Fruit fly (Drosophila melanogaster) whole organism, wandering third instar larva: ENCODE data around the gene CG32847.

Source experiments
- Abd-B ChIP-seq: fragments of >200 bp; optimal IDR thresholded peaks from 2 replicates; lab custom pipeline; 2017; ENCODE audit warnings: missing biosample characterization, missing genetic modification characterization
- CG9705 ChIP-seq: fragments of 200-800 bp; sonication (Bioruptor generic); optimal IDR thresholded peaks from 2 replicates; lab custom pipeline; 2018; ENCODE audit warnings: missing biosample characterization, mild to moderate bottlenecking, missing genetic modification characterization
- Dfd ChIP-seq: fragments of >200 bp; optimal IDR thresholded peaks from 2 replicates; lab custom pipeline; 2017; ENCODE audit warnings: missing biosample characterization, missing genetic modification characterization
- GATAd ChIP-seq: sonication (Bioruptor generic); optimal IDR thresholded peaks from 2 replicates; lab custom pipeline; 2016; ENCODE audit warnings: missing biosample characterization, missing genetic modification characterization
- HLH106 ChIP-seq: fragments of 200-800 bp; optimal IDR thresholded peaks from 3 replicates; lab custom pipeline; 2019; ENCODE audit warnings: missing biosample characterization, mild to moderate bottlenecking, missing genetic modification characterization, moderate library complexity
- Hr78 ChIP-seq: fragments of >200 bp; optimal IDR thresholded peaks from 2 replicates; lab custom pipeline; 2017; ENCODE audit warnings: missing biosample characterization, missing genetic modification characterization
- Hr83 ChIP-seq: fragments of 200-300 bp; sonication (Bioruptor generic); optimal IDR thresholded peaks from 2 replicates; lab custom pipeline; 2016; ENCODE audit warnings: missing biosample characterization, mild to moderate bottlenecking, missing genetic modification characterization, moderate library complexity; ENCODE audit not compliant: poor library complexity, severe bottlenecking
- Jra ChIP-seq: sonication (Bioruptor generic); optimal IDR thresholded peaks from 2 replicates; lab custom pipeline; 2016; ENCODE audit warnings: missing biosample characterization, missing genetic modification characterization
- Mio ChIP-seq: sonication (Bioruptor generic); optimal IDR thresholded peaks from 2 replicates; lab custom pipeline; 2016; ENCODE audit warnings: missing biosample characterization, missing genetic modification characterization
- Myc ChIP-seq: fragments of >200 bp; optimal IDR thresholded peaks from 2 replicates; lab custom pipeline; 2017
- N ChIP-seq: fragments of >200 bp; optimal IDR thresholded peaks from 2 replicates; lab custom pipeline; 2018; ENCODE audit warnings: missing biosample characterization, missing external identifiers, missing genetic modification characterization
- OdsH ChIP-seq: fragments of 200-800 bp; sonication (Bioruptor generic); optimal IDR thresholded peaks from 2 replicates; lab custom pipeline; 2016; ENCODE audit warnings: missing biosample characterization, mild to moderate bottlenecking, missing genetic modification characterization
- Rel ChIP-seq, 2 experiments: fragments of 200-800 bp; sonication (Bioruptor generic) in 1 of 2; optimal IDR thresholded peaks; 2 replicates in 1 of 2; 3 replicates in 1 of 2; lab custom pipeline; 2016 to 2019; ENCODE audit warnings: mild to moderate bottlenecking in 2 of 2, missing biosample characterization in 2 of 2, missing genetic modification characterization in 2 of 2, moderate library complexity in 1 of 2
- Sp1 ChIP-seq: fragments of 200-800 bp; sonication (Bioruptor generic); optimal IDR thresholded peaks from 3 replicates; lab custom pipeline; 2019; ENCODE audit warnings: missing biosample characterization, mild to moderate bottlenecking, missing genetic modification characterization, moderate library complexity
- br ChIP-seq: fragments of 200-800 bp; sonication (Bioruptor generic); optimal IDR thresholded peaks from 2 replicates; lab custom pipeline; 2016; ENCODE audit warnings: missing biosample characterization, missing genetic modification characterization
- brk ChIP-seq: fragments of 200-800 bp; sonication (Bioruptor generic); optimal IDR thresholded peaks from 2 replicates; lab custom pipeline; 2016; ENCODE audit warnings: missing biosample characterization, mild to moderate bottlenecking, missing genetic modification characterization
- dl ChIP-seq, 2 experiments: fragments of 175-275, 200-275 bp in 1 of 2; fragments of 200-275 bp in 1 of 2; sonication (Bioruptor generic); optimal IDR thresholded peaks; lab custom pipeline; 2018; ENCODE audit warnings: mild to moderate bottlenecking in 2 of 2, missing biosample characterization in 2 of 2, missing genetic modification characterization in 2 of 2, moderate library complexity in 2 of 2; ENCODE audit not compliant: partially characterized antibody in 2 of 2, insufficient read depth in 1 of 2
- dmrt93B ChIP-seq: fragments of 200-800 bp; sonication (Bioruptor generic); optimal IDR thresholded peaks from 2 replicates; lab custom pipeline; 2018; ENCODE audit warnings: missing biosample characterization, mild to moderate bottlenecking, missing genetic modification characterization
- dsf ChIP-seq: sonication (Bioruptor generic); optimal IDR thresholded peaks from 2 replicates; lab custom pipeline; 2016; ENCODE audit warnings: missing biosample characterization, missing genetic modification characterization, borderline replicate concordance
- ey ChIP-seq: fragments of 200-800 bp; sonication (Bioruptor generic); optimal IDR thresholded peaks from 2 replicates; lab custom pipeline; 2016; ENCODE audit warnings: missing biosample characterization, missing genetic modification characterization
- foxo ChIP-seq, 2 experiments: fragments of 200-800 bp; sonication (Bioruptor generic); optimal IDR thresholded peaks; 2 replicates in 1 of 2; 3 replicates in 1 of 2; lab custom pipeline; 2016 to 2017; ENCODE audit warnings: missing biosample characterization in 2 of 2, missing genetic modification characterization in 2 of 2
- fru ChIP-seq: fragments of 200-800 bp; sonication (Bioruptor generic); optimal IDR thresholded peaks from 3 replicates; lab custom pipeline; 2016; ENCODE audit warnings: missing biosample characterization, mild to moderate bottlenecking, missing genetic modification characterization
- h ChIP-seq: fragments of 200-800 bp; sonication (Bioruptor generic); optimal IDR thresholded peaks from 3 replicates; lab custom pipeline; 2016; ENCODE audit warnings: missing biosample characterization, mild to moderate bottlenecking, missing genetic modification characterization
- jim ChIP-seq: fragments of 175-275, 200-325 bp; sonication (Bioruptor generic); optimal IDR thresholded peaks from 2 replicates; lab custom pipeline; 2016; ENCODE audit warnings: missing biosample characterization, mild to moderate bottlenecking, missing genetic modification characterization
- lola ChIP-seq: fragments of >200 bp; optimal IDR thresholded peaks from 2 replicates; lab custom pipeline; 2017; ENCODE audit warnings: missing biosample characterization, missing genetic modification characterization
- pan ChIP-seq: fragments of >200 bp; optimal IDR thresholded peaks from 2 replicates; lab custom pipeline; 2017
- psq ChIP-seq: fragments of 200-800 bp; sonication (Bioruptor generic); optimal IDR thresholded peaks from 3 replicates; lab custom pipeline; 2017; ENCODE audit warnings: missing biosample characterization, mild to moderate bottlenecking, missing genetic modification characterization, moderate library complexity
- rgr ChIP-seq: fragments of 200-800 bp; sonication (Bioruptor generic); optimal IDR thresholded peaks from 3 replicates; lab custom pipeline; 2016; ENCODE audit warnings: missing biosample characterization, mild to moderate bottlenecking, missing genetic modification characterization
- sv ChIP-seq: fragments of 200-800 bp; sonication (Bioruptor generic); optimal IDR thresholded peaks from 3 replicates; lab custom pipeline; 2016; ENCODE audit warnings: missing biosample characterization, missing genetic modification characterization
- tai ChIP-seq: sonication (Bioruptor generic); optimal IDR thresholded peaks from 2 replicates; lab custom pipeline; 2016; ENCODE audit warnings: missing biosample characterization, missing genetic modification characterization
- usp ChIP-seq: fragments of >200 bp; optimal IDR thresholded peaks from 2 replicates; lab custom pipeline; 2017; ENCODE audit warnings: missing biosample characterization, missing genetic modification characterization
- woc ChIP-seq: sonication (Bioruptor generic); optimal IDR thresholded peaks from 2 replicates; lab custom pipeline; 2016; ENCODE audit warnings: missing biosample characterization, mild to moderate bottlenecking, missing genetic modification characterization

CG32847 gene

dm6 chr3L:15158330-15159114 is 37.1 kb downstream of the CG32847 start, which contains the start of the genes Msh6 and Prp31:
Gene Msh6, minus strand, starts transcription at chr3L:15158562.
Gene Prp31, plus strand, starts transcription at chr3L:15159100.
- peak; percentile 61 for TF ChIP-seq Sp1 (GFP tag; lab: Kevin White, UChicago)
- TF ChIP-seq Abd-B (GFP tag; lab: Kevin White, UChicago): no peak
- TF ChIP-seq ey (GFP tag; lab: Kevin White, UChicago): peak; percentile 46
- TF ChIP-seq sv (GFP tag; lab: Kevin White, UChicago): peak; percentile 35
- TF ChIP-seq HLH106: peak; percentile 63
- TF ChIP-seq Mio (GFP tag; lab: Kevin White, UChicago): no peak
- peak; percentile 60 for TF ChIP-seq CG9705 (GFP tag; lab: Kevin White, UChicago)
- TF ChIP-seq brk (GFP tag; lab: Kevin White, UChicago): no peak
- TF ChIP-seq psq (GFP tag; lab: Kevin White, UChicago): peak; percentile 40

- TF ChIP-seq N (GFP tag; lab: Kevin White, UChicago) (peak; percentile 51), Hr83 (GFP tag; lab: Kevin White, UChicago) (peak; percentile 34), CG9705 (GFP tag; lab: Kevin White, UChicago) (peak; percentile 10), dl (GFP tag; optimal IDR thresholded peaks at IDR 0.05; lab: Kevin White, UChicago; ENCODE audit: insufficient read depth in 1 of 2, partially characterized antibody in 2 of 2) (no peak), Abd-B (GFP tag; lab: Kevin White, UChicago) (no peak), usp (GFP tag; lab: Kevin White, UChicago) (no peak), Rel (GFP tag; optimal IDR thresholded peaks at IDR 0.05; lab: Kevin White, UChicago) (no peak), Rel (tag; optimal IDR thresholded peaks at IDR 0.05; lab: Kevin White, UChicago) (peak; percentile 9), Myc (peak; percentile 47)
Observed at dm6 chr3L:15161549-15161948, 40.2 kb downstream of the CG32847 start, which contains the start of gene CG6878. Gene CG6878, plus strand, starts transcription at chr3L:15161817.

- TF ChIP-seq h (GFP tag; lab: Kevin White, UChicago): no peak
- TF ChIP-seq CG9705 (GFP tag; lab: Kevin White, UChicago): no peak
- TF ChIP-seq OdsH (GFP tag; lab: Kevin White, UChicago): no peak
- TF ChIP-seq Hr78 (GFP tag; lab: Kevin White, UChicago): no peak
- TF ChIP-seq fru: no peak
Observed at dm6 chr3L:15162005-15162404, 40.6 kb downstream of the CG32847 start.

- TF ChIP-seq Mio (GFP tag; lab: Kevin White, UChicago) (no peak), woc (GFP tag; lab: Kevin White, UChicago) (no peak), Jra (no peak), sv (GFP tag; lab: Kevin White, UChicago) (no peak), dsf (no peak), pan (lab: Kevin White, UChicago) (no peak), OdsH (GFP tag; lab: Kevin White, UChicago) (no peak), dmrt93B (GFP tag; lab: Kevin White, UChicago) (no peak), rgr (GFP tag; lab: Kevin White, UChicago) (no peak), brk (GFP tag; lab: Kevin White, UChicago) (no peak), usp (GFP tag; lab: Kevin White, UChicago) (no peak), Sp1 (GFP tag; lab: Kevin White, UChicago) (no peak)
Observed at dm6 chr3L:15162988-15163387, 41.6 kb downstream of the CG32847 start.

DNA sequence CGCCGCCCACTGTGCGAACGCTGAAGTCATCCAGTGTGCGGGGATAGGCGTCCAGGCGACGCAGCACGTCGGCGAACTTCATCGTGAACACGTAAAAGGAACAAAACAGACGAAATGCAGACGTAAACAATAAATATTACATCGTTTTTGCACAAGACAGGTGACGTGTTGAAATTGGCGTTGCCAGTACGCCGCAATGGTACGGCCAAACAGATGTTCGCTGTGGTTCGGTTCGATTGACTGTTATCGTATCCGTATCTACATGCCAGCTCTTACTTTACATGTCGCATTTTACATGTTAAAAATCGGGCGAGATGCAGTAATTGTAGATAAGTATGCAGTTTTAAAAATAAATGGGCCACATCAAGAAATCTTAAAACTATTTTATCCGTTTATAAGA is 42.0 kb downstream of the CG32847 start, which contains the start of gene CG7011:
TSS of gene CG7011 (minus strand) at position 215 of the 400 bp plus-strand sequence.
- TF ChIP-seq usp (GFP tag; lab: Kevin White, UChicago): no peak
- TF ChIP-seq OdsH (GFP tag; lab: Kevin White, UChicago): no peak
- no peak for TF ChIP-seq tai (GFP tag; lab: Kevin White, UChicago)
- no peak for TF ChIP-seq Jra
- no peak for TF ChIP-seq N (GFP tag; lab: Kevin White, UChicago)
- TF ChIP-seq sv (GFP tag; lab: Kevin White, UChicago): no peak
- TF ChIP-seq dsf: no peak
- no peak for TF ChIP-seq Hr78 (GFP tag; lab: Kevin White, UChicago)
- no peak for TF ChIP-seq br
- TF ChIP-seq Hr83 (GFP tag; lab: Kevin White, UChicago): no peak
- TF ChIP-seq lola (GFP tag; lab: Kevin White, UChicago): no peak
- TF ChIP-seq ey (GFP tag; lab: Kevin White, UChicago): no peak
- TF ChIP-seq foxo (GFP tag; optimal IDR thresholded peaks at IDR 0.05; lab: Kevin White, UChicago): no peak
- TF ChIP-seq h (GFP tag; lab: Kevin White, UChicago): no peak
- no peak for TF ChIP-seq HLH106
- TF ChIP-seq Sp1 (GFP tag; lab: Kevin White, UChicago): no peak
- no peak for TF ChIP-seq brk (GFP tag; lab: Kevin White, UChicago)
- TF ChIP-seq jim (GFP tag; lab: Kevin White, UChicago): no peak
- TF ChIP-seq Dfd (GFP tag; lab: Kevin White, UChicago): no peak
- no peak for TF ChIP-seq GATAd
